Worm (Caenorhabditis elegans) whole organism, late embryonic: ENCODE data around the gene F29G6.1.

ENCODE experiments used
- C08G9.2 ChIP-seq: sonication (generic microtip); optimal IDR thresholded peaks from 2 replicates; lab custom pipeline; 2016; ENCODE audit warnings: mild to moderate bottlenecking, missing genetic modification characterization, moderate library complexity, missing compliant biosample characterization
- F13H6.1 ChIP-seq: sonication (generic microtip); optimal IDR thresholded peaks from 2 replicates; lab custom pipeline; 2016; ENCODE audit warnings: missing genetic modification characterization, missing compliant biosample characterization
- K09A11.1 ChIP-seq: sonication (generic microtip); optimal IDR thresholded peaks from 2 replicates; lab custom pipeline; 2017; ENCODE audit warnings: antibody characterized with exemption, mild to moderate bottlenecking, missing genetic modification characterization, missing compliant biosample characterization; ENCODE audit not compliant: insufficient read depth
- T23F11.4 ChIP-seq: fragments of 200-800 bp; sonication (Bioruptor generic); optimal IDR thresholded peaks from 2 replicates; lab custom pipeline; 2018; ENCODE audit warnings: mild to moderate bottlenecking, missing genetic modification characterization, missing compliant biosample characterization
- ceh-14 ChIP-seq: sonication (generic microtip); optimal IDR thresholded peaks from 2 replicates; lab custom pipeline; 2016; ENCODE audit warnings: missing genotype, missing genetic modification characterization, missing compliant biosample characterization
- ceh-18 ChIP-seq: sonication (generic microtip); optimal IDR thresholded peaks from 2 replicates; lab custom pipeline; 2016; ENCODE audit warnings: missing genetic modification characterization, missing compliant biosample characterization
- ceh-19 ChIP-seq: fragments of 200-800 bp; sonication (Bioruptor generic); optimal IDR thresholded peaks from 2 replicates; lab custom pipeline; 2018; ENCODE audit warnings: mild to moderate bottlenecking, missing genetic modification characterization, missing compliant biosample characterization
- ceh-2 ChIP-seq: sonication (generic microtip); optimal IDR thresholded peaks from 2 replicates; lab custom pipeline; 2016; ENCODE audit warnings: missing genotype, missing genetic modification characterization, missing compliant biosample characterization
- ceh-34 ChIP-seq: sonication (generic microtip); optimal IDR thresholded peaks from 2 replicates; lab custom pipeline; 2016; ENCODE audit warnings: mild to moderate bottlenecking, missing genetic modification characterization, missing compliant biosample characterization
- ceh-45 ChIP-seq: fragments of 200-800 bp; sonication (Bioruptor generic); IDR thresholded peaks from 2 replicates; pipeline ENCODE4 v1.3.6; 2022; ENCODE audit warnings: missing genetic modification reagents, missing genetic modification characterization, missing compliant biosample characterization
- ceh-48 ChIP-seq: sonication (generic microtip); optimal IDR thresholded peaks from 2 replicates; lab custom pipeline; 2016; ENCODE audit warnings: missing genetic modification characterization, inconsistent platforms, missing compliant biosample characterization
- ceh-6 ChIP-seq: fragments of 200-800 bp; sonication (Bioruptor generic); optimal IDR thresholded peaks from 2 replicates; lab custom pipeline; 2018; ENCODE audit warnings: mild to moderate bottlenecking, missing genetic modification characterization, missing compliant biosample characterization
- che-1 ChIP-seq: sonication (generic microtip); optimal IDR thresholded peaks from 2 replicates; lab custom pipeline; 2016; ENCODE audit warnings: mild to moderate bottlenecking, missing genetic modification characterization, missing compliant biosample characterization
- dve-1 ChIP-seq: sonication (generic microtip); optimal IDR thresholded peaks from 2 replicates; lab custom pipeline; 2017; ENCODE audit warnings: antibody characterized with exemption, mild to moderate bottlenecking, missing genetic modification characterization, missing compliant biosample characterization
- elt-2 ChIP-seq: sonication (generic microtip); optimal IDR thresholded peaks from 2 replicates; lab custom pipeline; 2016; ENCODE audit warnings: missing genetic modification reagents, missing genetic modification characterization, missing compliant biosample characterization
- elt-4 ChIP-seq: sonication (generic microtip); optimal IDR thresholded peaks from 2 replicates; lab custom pipeline; 2016; ENCODE audit warnings: missing genetic modification characterization, missing compliant biosample characterization
- ets-4 ChIP-seq: sonication (generic microtip); optimal IDR thresholded peaks from 2 replicates; lab custom pipeline; 2016; ENCODE audit warnings: missing genetic modification characterization, missing compliant biosample characterization
- fax-1 ChIP-seq: sonication (generic microtip); optimal IDR thresholded peaks from 2 replicates; lab custom pipeline; 2016; ENCODE audit warnings: missing genotype, missing genetic modification characterization, missing compliant biosample characterization
- gmeb-2 ChIP-seq: sonication (generic microtip); optimal IDR thresholded peaks from 2 replicates; lab custom pipeline; 2016; ENCODE audit warnings: missing genetic modification characterization, inconsistent platforms, missing compliant biosample characterization
- hlh-13 ChIP-seq: fragments of 200-800 bp; sonication (Bioruptor generic); optimal IDR thresholded peaks from 2 replicates; lab custom pipeline; 2018; ENCODE audit warnings: mild to moderate bottlenecking, missing genetic modification characterization, missing compliant biosample characterization
- hlh-8 ChIP-seq: sonication (generic microtip); optimal IDR thresholded peaks from 2 replicates; lab custom pipeline; 2016; ENCODE audit warnings: missing genotype, missing genetic modification characterization, missing compliant biosample characterization
- lim-6 ChIP-seq: sonication (generic microtip); optimal IDR thresholded peaks from 2 replicates; lab custom pipeline; 2016; ENCODE audit warnings: missing genetic modification characterization, missing compliant biosample characterization
- madf-2 ChIP-seq: sonication (generic microtip); optimal IDR thresholded peaks from 2 replicates; lab custom pipeline; 2017; ENCODE audit warnings: missing genetic modification characterization, missing compliant biosample characterization
- mec-3 ChIP-seq: sonication (generic microtip); optimal IDR thresholded peaks from 2 replicates; lab custom pipeline; 2016; ENCODE audit warnings: borderline replicate concordance, missing genetic modification characterization, missing compliant biosample characterization
- odd-2 ChIP-seq: sonication (generic microtip); optimal IDR thresholded peaks from 2 replicates; lab custom pipeline; 2017; ENCODE audit warnings: antibody characterized with exemption, mild to moderate bottlenecking, missing genetic modification characterization, missing compliant biosample characterization
- pag-3 ChIP-seq: sonication (generic microtip); optimal IDR thresholded peaks from 2 replicates; lab custom pipeline; 2016; ENCODE audit warnings: missing compliant biosample characterization, missing genetic modification characterization, borderline replicate concordance
- pat-9 ChIP-seq: fragments of 200-800 bp; sonication (Bioruptor generic); optimal IDR thresholded peaks from 2 replicates; lab custom pipeline; 2018; ENCODE audit warnings: mild to moderate bottlenecking, missing genetic modification characterization, moderate library complexity, missing compliant biosample characterization
- pax-1 ChIP-seq: fragments of 150-350 bp; optimal IDR thresholded peaks from 2 replicates; lab custom pipeline; 2014; ENCODE audit warnings: missing biosample characterization, missing genetic modification characterization
- pha-2 ChIP-seq: sonication (generic microtip); optimal IDR thresholded peaks from 2 replicates; lab custom pipeline; 2017; ENCODE audit warnings: mild to moderate bottlenecking, missing genetic modification characterization, missing compliant biosample characterization
- pqm-1 ChIP-seq: sonication (generic microtip); optimal IDR thresholded peaks from 2 replicates; lab custom pipeline; 2016; ENCODE audit warnings: missing genetic modification characterization, missing compliant biosample characterization
- ref-2 ChIP-seq: sonication (generic microtip); optimal IDR thresholded peaks from 2 replicates; lab custom pipeline; 2016; ENCODE audit warnings: missing genetic modification characterization, missing compliant biosample characterization
- rnt-1 ChIP-seq: sonication (generic microtip); optimal IDR thresholded peaks from 2 replicates; lab custom pipeline; 2016; ENCODE audit warnings: missing genetic modification characterization, missing compliant biosample characterization
- sdc-2 ChIP-seq: sonication (generic microtip); optimal IDR thresholded peaks from 2 replicates; lab custom pipeline; 2016; ENCODE audit warnings: missing genotype, missing genetic modification characterization, missing compliant biosample characterization
- sox-2 ChIP-seq: fragments of 200-800 bp; sonication (Bioruptor generic); IDR thresholded peaks from 2 replicates; pipeline ENCODE4 v1.3.6; 2022; ENCODE audit warnings: missing genetic modification reagents, missing genetic modification characterization, missing compliant biosample characterization
- sox-4 ChIP-seq: sonication (generic microtip); optimal IDR thresholded peaks from 2 replicates; lab custom pipeline; 2017; ENCODE audit warnings: mild to moderate bottlenecking, missing genetic modification characterization, inconsistent platforms, missing compliant biosample characterization
- tbx-2 ChIP-seq: sonication (generic microtip); optimal IDR thresholded peaks from 2 replicates; lab custom pipeline; 2016; ENCODE audit warnings: missing genetic modification characterization, missing compliant biosample characterization
- ttx-3 ChIP-seq: sonication (generic microtip); optimal IDR thresholded peaks from 2 replicates; lab custom pipeline; 2016; ENCODE audit warnings: missing genetic modification reagents, missing genetic modification characterization, missing compliant biosample characterization
- unc-3 ChIP-seq, 2 experiments: fragments of 200-800 bp in 1 of 2; sonication (Bioruptor generic) in 1 of 2; sonication (generic microtip) in 1 of 2; conservative IDR thresholded peaks in 1 of 2; optimal IDR thresholded peaks in 1 of 2; 2 replicates each; pipeline versions ENCODE4 v1.3.6 to Lab custom; 2016 to 2022; ENCODE audit warnings: missing compliant biosample characterization in 2 of 2, missing genetic modification characterization in 2 of 2, missing genetic modification reagents in 1 of 2
- unc-42 ChIP-seq: sonication (generic microtip); optimal IDR thresholded peaks from 2 replicates; lab custom pipeline; 2016; ENCODE audit warnings: missing genotype, missing genetic modification characterization, missing compliant biosample characterization
- unc-55 ChIP-seq: sonication (generic microtip); optimal IDR thresholded peaks from 2 replicates; lab custom pipeline; 2017; ENCODE audit warnings: missing biosample characterization, missing genetic modification reagents, missing genetic modification characterization
- ztf-16 ChIP-seq: sonication (generic microtip); optimal IDR thresholded peaks from 2 replicates; lab custom pipeline; 2017; ENCODE audit warnings: missing genetic modification characterization, missing compliant biosample characterization

The F29G6.1 gene

DNA sequence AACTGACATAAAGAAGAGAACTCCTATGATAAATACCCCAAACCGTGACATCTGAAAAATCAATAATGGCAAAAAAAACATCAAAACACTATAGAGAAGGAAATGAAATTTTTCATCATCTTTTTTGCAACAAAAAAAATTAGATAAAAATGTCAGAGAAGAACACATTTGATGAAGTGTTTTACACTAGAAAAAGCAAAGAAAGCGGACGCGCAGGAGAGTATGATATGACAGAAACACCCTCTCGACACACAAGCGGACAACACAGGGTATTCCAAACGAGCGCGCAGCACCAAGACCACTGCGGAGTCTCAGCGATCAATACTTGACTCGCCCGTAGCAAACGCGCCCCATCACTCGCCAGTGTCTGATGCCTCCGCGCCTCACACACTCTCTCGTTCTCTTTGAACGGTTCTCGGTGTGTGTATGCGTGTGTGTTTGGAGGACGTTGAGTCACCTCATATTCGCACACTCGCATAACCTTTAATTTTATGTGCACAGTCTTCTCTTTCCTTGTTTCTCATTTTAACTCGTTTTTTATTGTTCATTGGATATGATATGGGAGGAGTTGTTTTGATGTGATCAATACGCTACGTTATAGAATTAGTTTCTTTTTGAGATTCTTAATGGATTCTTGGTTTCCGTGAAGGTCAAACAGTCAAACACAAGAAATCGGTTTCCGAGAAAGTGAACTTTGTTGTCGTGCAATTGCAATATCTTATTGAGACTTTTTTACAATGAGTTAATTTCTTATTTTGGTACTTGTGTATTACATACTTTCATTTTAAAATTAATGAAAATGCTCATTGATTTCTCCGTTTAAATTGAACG lies 44.6 kb downstream of the F29G6.1 start, which contains the start of gene selt-1.1 (continued):
- TF ChIP-seq ets-4 (tag; lab: Kevin White, UChicago) (no peak), ceh-48 (peak; percentile 83), pax-1 (tag; lab: Kevin White, UChicago) (no peak), ttx-3 (no peak), ceh-18 (tag; lab: Kevin White, UChicago) (peak; percentile 13), pha-2 (tag; lab: Kevin White, UChicago) (no peak), ceh-2 (tag; lab: Kevin White, UChicago) (peak; percentile 5), unc-3 (GFP tag; conservative IDR thresholded peaks at IDR 0.05; lab: Robert Waterston, UW) (no peak), unc-3 (tag; optimal IDR thresholded peaks at IDR 0.05; lab: Kevin White, UChicago) (no peak), hlh-8 (tag; lab: Kevin White, UChicago) (no peak), che-1 (tag; lab: Kevin White, UChicago) (no peak), mec-3 (tag; lab: Kevin White, UChicago) (no peak), gmeb-2 (tag; lab: Kevin White, UChicago) (no peak), ceh-34 (peak; percentile 49), elt-4 (no peak), rnt-1 (tag; lab: Kevin White, UChicago) (peak; percentile 43), pag-3 (no peak), tbx-2 (tag; lab: Kevin White, UChicago) (peak; percentile 67), F13H6.1 (tag; lab: Kevin White, UChicago) (no peak), hlh-13 (GFP tag; lab: Kevin White, UChicago) (no peak), unc-42 (tag; lab: Kevin White, UChicago) (no peak), elt-2 (tag; lab: Kevin White, UChicago) (peak; percentile 51), ceh-6 (no peak), odd-2 (tag; lab: Kevin White, UChicago) (no peak), K09A11.1 (tag; lab: Kevin White, UChicago) (no peak), unc-55 (GFP tag; lab: Kevin White, UChicago) (peak; percentile 45), sox-4 (tag; lab: Kevin White, UChicago) (no peak)

- TF ChIP-seq sdc-2 (tag; lab: Kevin White, UChicago) (no peak), rnt-1 (tag; lab: Kevin White, UChicago) (no peak), pat-9 (tag; lab: Kevin White, UChicago) (no peak), C08G9.2 (tag; lab: Kevin White, UChicago) (no peak), ceh-19 (GFP tag; lab: Kevin White, UChicago) (no peak), ceh-48 (no peak), pha-2 (tag; lab: Kevin White, UChicago) (no peak), pqm-1 (tag; lab: Kevin White, UChicago) (no peak), hlh-8 (tag; lab: Kevin White, UChicago) (no peak), elt-4 (no peak), sox-4 (tag; lab: Kevin White, UChicago) (no peak), unc-3 (GFP tag; conservative IDR thresholded peaks at IDR 0.05; lab: Robert Waterston, UW) (no peak), unc-3 (tag; optimal IDR thresholded peaks at IDR 0.05; lab: Kevin White, UChicago) (no peak), fax-1 (tag; lab: Kevin White, UChicago) (no peak), T23F11.4 (no peak), gmeb-2 (tag; lab: Kevin White, UChicago) (no peak), mec-3 (tag; lab: Kevin White, UChicago) (no peak), F13H6.1 (tag; lab: Kevin White, UChicago) (no peak)
Observed at ce11 chrX:11547442-11548023, 45.5 kb downstream of the F29G6.1 start.

ce11 chrX:11548308-11548707 lies 46.2 kb downstream of the F29G6.1 start, which contains the start of gene mig-2:
Gene mig-2 (plus strand): TSS chrX:11548608.
- TF ChIP-seq ceh-45 (GFP tag; lab: Robert Waterston, UW) (no peak), K09A11.1 (tag; lab: Kevin White, UChicago) (no peak), ref-2 (no peak), ceh-14 (tag; lab: Kevin White, UChicago) (no peak), ztf-16 (tag; lab: Kevin White, UChicago) (no peak), ceh-18 (tag; lab: Kevin White, UChicago) (no peak), lim-6 (no peak), dve-1 (tag; lab: Kevin White, UChicago) (no peak), sox-2 (no peak), madf-2 (tag; lab: Kevin White, UChicago) (no peak), odd-2 (tag; lab: Kevin White, UChicago) (no peak), pqm-1 (tag; lab: Kevin White, UChicago) (no peak), elt-2 (tag; lab: Kevin White, UChicago) (no peak)
